Fruit fly (Drosophila melanogaster) whole organism, embryonic: Measurements from ENCODE around the gene CG15764.

Experiments
- Awh ChIP-seq: fragments of 200-800 bp; sonication (Bioruptor generic); IDR thresholded peaks from 2 replicates; pipeline ENCODE4, ENCODE4 v1.3.6; 2022; ENCODE audit warnings: missing biosample characterization, missing genetic modification characterization
- Bdp1 ChIP-seq: fragments of 200-800 bp; sonication (Bioruptor generic); optimal IDR thresholded peaks from 3 replicates; lab custom pipeline; 2016; ENCODE audit warnings: missing biosample characterization, missing genetic modification characterization
- CG11504 ChIP-seq: fragments of 200-800 bp; sonication (Bioruptor generic); optimal IDR thresholded peaks from 3 replicates; lab custom pipeline; 2019; ENCODE audit warnings: missing biosample characterization, mild to moderate bottlenecking, missing genetic modification characterization, moderate library complexity
- CG12391 ChIP-seq: fragments of 200-800 bp; sonication (Bioruptor generic); optimal IDR thresholded peaks from 3 replicates; lab custom pipeline; 2018; ENCODE audit warnings: missing biosample characterization, mild to moderate bottlenecking, missing genetic modification characterization, moderate library complexity
- CG13624 ChIP-seq: fragments of 200-800 bp; sonication (Bioruptor generic); optimal IDR thresholded peaks from 2 replicates; lab custom pipeline; 2016; ENCODE audit warnings: missing biosample characterization, missing genetic modification characterization
- CG14014 ChIP-seq: fragments of 200-800 bp; sonication (Bioruptor generic); IDR thresholded peaks from 2 replicates; pipeline ENCODE4 v1.3.6; 2022; ENCODE audit warnings: missing biosample characterization, missing genetic modification characterization
- CG3847 ChIP-seq: fragments of 200-800 bp; sonication (Bioruptor generic); IDR thresholded peaks from 2 replicates; pipeline ENCODE4 v1.3.6; 2022; ENCODE audit warnings: missing biosample characterization, missing genetic modification characterization
- CG43689 ChIP-seq: fragments of 200-800 bp; sonication (Bioruptor generic); IDR thresholded peaks from 2 replicates; pipeline ENCODE4 v1.3.6; 2022; ENCODE audit warnings: missing biosample characterization, missing genetic modification characterization
- CG4404 ChIP-seq: fragments of 200-800 bp; sonication (Bioruptor generic); IDR thresholded peaks from 2 replicates; pipeline ENCODE4 v1.3.6; 2022; ENCODE audit warnings: missing biosample characterization, missing genetic modification characterization
- CG4707 ChIP-seq: fragments of 200-800 bp; sonication (Bioruptor generic); optimal IDR thresholded peaks from 2 replicates; lab custom pipeline; 2018; ENCODE audit warnings: missing biosample characterization, mild to moderate bottlenecking, missing genetic modification characterization, moderate library complexity
- CG6175 ChIP-seq: fragments of 200-800 bp; sonication (Bioruptor generic); IDR thresholded peaks from 3 replicates; pipeline ENCODE4 v1.3.6; 2022; ENCODE audit warnings: missing biosample characterization, missing genetic modification characterization
- CG6791 ChIP-seq: fragments of 200-800 bp; sonication (Bioruptor generic); IDR thresholded peaks from 3 replicates; pipeline ENCODE4 v1.3.6; 2022; ENCODE audit warnings: missing biosample characterization, missing genetic modification characterization; ENCODE audit not compliant: partially characterized antibody
- CG8359 ChIP-seq: fragments of 200-800 bp; sonication (Bioruptor generic); optimal IDR thresholded peaks from 2 replicates; lab custom pipeline; 2017; ENCODE audit warnings: missing biosample characterization, mild to moderate bottlenecking, missing genetic modification characterization, borderline replicate concordance
- CG9797 ChIP-seq: fragments of 200-800 bp; sonication (Bioruptor generic); optimal IDR thresholded peaks from 3 replicates; lab custom pipeline; 2018; ENCODE audit warnings: missing biosample characterization, mild to moderate bottlenecking, missing genetic modification characterization
- CHES-1-like ChIP-seq: fragments of 200-800 bp; sonication (Bioruptor generic); optimal IDR thresholded peaks from 2 replicates; lab custom pipeline; 2016; ENCODE audit warnings: missing biosample characterization, missing genetic modification characterization
- CTCF ChIP-seq: fragments of 200-800 bp; sonication (Bioruptor generic); optimal IDR thresholded peaks from 2 replicates; lab custom pipeline; 2017; ENCODE audit warnings: missing biosample characterization, mild to moderate bottlenecking, missing genetic modification characterization, moderate library complexity
- D ChIP-seq, 2 experiments: fragments of 200-800 bp in 1 of 2; fragments of >200 bp in 1 of 2; sonication (Bioruptor generic) in 1 of 2; optimal IDR thresholded peaks; 2 replicates in 1 of 2; 3 replicates in 1 of 2; lab custom pipeline; 2017; ENCODE audit warnings: mild to moderate bottlenecking in 1 of 2, missing biosample characterization in 1 of 2, missing genetic modification characterization in 1 of 2, missing genetic modification reagents in 1 of 2
- Fer1 ChIP-seq: fragments of 200-800 bp; sonication (Bioruptor generic); optimal IDR thresholded peaks from 2 replicates; lab custom pipeline; 2017; ENCODE audit warnings: missing biosample characterization, mild to moderate bottlenecking, missing genetic modification characterization
- HHEX ChIP-seq: fragments of 200-800 bp; sonication (Bioruptor generic); optimal IDR thresholded peaks from 3 replicates; lab custom pipeline; 2017; ENCODE audit warnings: missing biosample characterization, mild to moderate bottlenecking, missing genetic modification characterization, missing genetic modification reagents
- HLH4C ChIP-seq: fragments of 200-800 bp; sonication (Bioruptor generic); IDR thresholded peaks from 3 replicates; pipeline ENCODE4 v1.3.6; 2022; ENCODE audit warnings: missing biosample characterization, missing genetic modification characterization; ENCODE audit not compliant: partially characterized antibody
- Hr3 ChIP-seq: fragments of 200-800 bp; sonication (Bioruptor generic); optimal IDR thresholded peaks from 3 replicates; lab custom pipeline; 2016; ENCODE audit warnings: missing biosample characterization, missing genetic modification characterization
- MBD-R2 ChIP-seq: fragments of 200-800 bp; sonication (Bioruptor generic); IDR thresholded peaks from 2 replicates; pipeline ENCODE4 v1.3.6; 2022; ENCODE audit warnings: missing biosample characterization, missing genetic modification characterization
- MTF-1 ChIP-seq: fragments of 200-800 bp; sonication (Bioruptor generic); optimal IDR thresholded peaks from 2 replicates; lab custom pipeline; 2018; ENCODE audit warnings: missing biosample characterization, mild to moderate bottlenecking, missing genetic modification characterization, borderline replicate concordance
- Meics ChIP-seq: fragments of 200-800 bp; sonication (Bioruptor generic); optimal IDR thresholded peaks from 2 replicates; lab custom pipeline; 2017; ENCODE audit warnings: missing biosample characterization, mild to moderate bottlenecking, missing genetic modification characterization
- NfI ChIP-seq: fragments of 200-800 bp; sonication (Bioruptor generic); optimal IDR thresholded peaks from 3 replicates; lab custom pipeline; 2018; ENCODE audit warnings: missing biosample characterization, mild to moderate bottlenecking, missing genetic modification characterization, moderate library complexity
- Pdp1 ChIP-seq, 2 experiments: fragments of 200-800 bp; sonication (Bioruptor generic); optimal IDR thresholded peaks; 3 replicates each; lab custom pipeline; 2016; ENCODE audit warnings: missing biosample characterization in 2 of 2, missing genetic modification characterization in 2 of 2, mild to moderate bottlenecking in 1 of 2, moderate library complexity in 1 of 2
- Sry-β ChIP-seq: fragments of 200-800 bp; sonication (Bioruptor generic); optimal IDR thresholded peaks from 2 replicates; lab custom pipeline; 2018; ENCODE audit warnings: missing biosample characterization, mild to moderate bottlenecking, missing genetic modification characterization, moderate library complexity
- Tbp ChIP-seq: fragments of >200 bp; optimal IDR thresholded peaks from 2 replicates; lab custom pipeline; 2018; ENCODE audit warnings: missing biosample characterization, missing genetic modification characterization
- bbx ChIP-seq: fragments of 200-800 bp; sonication (Bioruptor generic); IDR thresholded peaks from 2 replicates; pipeline ENCODE4 v1.3.6; 2022; ENCODE audit warnings: missing biosample characterization, missing genetic modification characterization; ENCODE audit not compliant: partially characterized antibody
- bcd ChIP-seq: fragments of 200-800 bp; sonication (Bioruptor generic); optimal IDR thresholded peaks from 2 replicates; lab custom pipeline; 2017; ENCODE audit warnings: missing biosample characterization, mild to moderate bottlenecking, missing genetic modification characterization
- btn ChIP-seq: fragments of 200-800 bp; sonication (Bioruptor generic); optimal IDR thresholded peaks from 2 replicates; lab custom pipeline; 2016; ENCODE audit warnings: missing biosample characterization, missing genetic modification characterization
- chif ChIP-seq, 2 experiments: fragments of 200-800 bp; sonication (Bioruptor generic); optimal IDR thresholded peaks; 3 replicates each; lab custom pipeline; 2016; ENCODE audit warnings: missing biosample characterization in 2 of 2, missing genetic modification characterization in 2 of 2
- chm ChIP-seq: fragments of 200-800 bp; sonication (Bioruptor generic); IDR thresholded peaks from 2 replicates; pipeline ENCODE4 v1.3.6; 2022; ENCODE audit warnings: missing biosample characterization, missing genetic modification characterization
- dmrt99B ChIP-seq: fragments of 200-800 bp; sonication (Bioruptor generic); optimal IDR thresholded peaks from 2 replicates; lab custom pipeline; 2018; ENCODE audit warnings: missing biosample characterization, mild to moderate bottlenecking, missing genetic modification characterization, moderate library complexity
- ewg ChIP-seq: fragments of 200-800 bp; sonication (Bioruptor generic); optimal IDR thresholded peaks from 3 replicates; lab custom pipeline; 2017; ENCODE audit warnings: mild to moderate bottlenecking, missing biosample characterization, missing genetic modification reagents, missing genetic modification characterization
- fu2 ChIP-seq: fragments of 200-800 bp; sonication (Bioruptor generic); optimal IDR thresholded peaks from 2 replicates; lab custom pipeline; 2016; ENCODE audit warnings: missing biosample characterization, missing genetic modification characterization
- gro ChIP-seq: fragments of 200-800 bp; sonication (Bioruptor generic); optimal IDR thresholded peaks from 2 replicates; lab custom pipeline; 2016; ENCODE audit warnings: missing biosample characterization, missing genetic modification characterization
- jumu ChIP-seq: fragments of 200-800 bp; sonication (Bioruptor generic); optimal IDR thresholded peaks from 3 replicates; lab custom pipeline; 2016; ENCODE audit warnings: missing biosample characterization, missing genetic modification characterization
- lab ChIP-seq: fragments of 200-800 bp; sonication (Bioruptor generic); optimal IDR thresholded peaks from 3 replicates; lab custom pipeline; 2017; ENCODE audit warnings: missing biosample characterization, missing genetic modification characterization, mild to moderate bottlenecking, moderate library complexity, missing genetic modification reagents
- lmd ChIP-seq: fragments of 200-800 bp; sonication (Bioruptor generic); IDR thresholded peaks from 2 replicates; pipeline ENCODE4 v1.3.6; 2022; ENCODE audit warnings: missing biosample characterization, missing genetic modification characterization
- nom ChIP-seq: fragments of 200-800 bp; sonication (Bioruptor generic); optimal IDR thresholded peaks from 2 replicates; lab custom pipeline; 2017; ENCODE audit warnings: missing biosample characterization, missing genetic modification characterization, mild to moderate bottlenecking, moderate library complexity, missing genetic modification reagents
- onecut ChIP-seq: fragments of 200-800 bp; sonication (Bioruptor generic); IDR thresholded peaks from 2 replicates; pipeline ENCODE4 v1.3.6; 2022; ENCODE audit warnings: missing biosample characterization, missing genetic modification characterization
- pfk ChIP-seq: fragments of 200-800 bp; sonication (Bioruptor generic); optimal IDR thresholded peaks from 2 replicates; lab custom pipeline; 2018; ENCODE audit warnings: missing biosample characterization, mild to moderate bottlenecking, missing genetic modification characterization, moderate library complexity
- prd ChIP-seq, 3 experiments: fragments of >200 bp in 2 of 3; fragments of 200-800 bp in 1 of 3; sonication (Bioruptor generic) in 1 of 3; optimal IDR thresholded peaks in 2 of 3; IDR thresholded peaks in 1 of 3; 2 replicates in 2 of 3; 3 replicates in 1 of 3; pipeline versions ENCODE4 v1.3.6 to Lab custom; 2017 to 2022; ENCODE audit warnings: missing biosample characterization in 1 of 3, missing genetic modification characterization in 1 of 3
- sim ChIP-seq: fragments of 200-800 bp; sonication (Bioruptor generic); IDR thresholded peaks from 2 replicates; pipeline ENCODE4 v1.3.6; 2022; ENCODE audit warnings: missing biosample characterization, missing genetic modification characterization
- sima ChIP-seq: fragments of 200-800 bp; sonication (Bioruptor generic); optimal IDR thresholded peaks from 2 replicates; lab custom pipeline; 2016; ENCODE audit warnings: missing biosample characterization, missing genetic modification characterization
- wor ChIP-seq: fragments of 200-800 bp; sonication (Bioruptor generic); IDR thresholded peaks from 2 replicates; pipeline ENCODE4 v1.3.6; 2022; ENCODE audit warnings: missing biosample characterization, missing genetic modification characterization
- zf30C ChIP-seq: fragments of 200-800 bp; sonication (Bioruptor generic); optimal IDR thresholded peaks from 3 replicates; lab custom pipeline; 2018; ENCODE audit warnings: missing biosample characterization, mild to moderate bottlenecking, missing genetic modification characterization

CG15764 gene

DNA sequence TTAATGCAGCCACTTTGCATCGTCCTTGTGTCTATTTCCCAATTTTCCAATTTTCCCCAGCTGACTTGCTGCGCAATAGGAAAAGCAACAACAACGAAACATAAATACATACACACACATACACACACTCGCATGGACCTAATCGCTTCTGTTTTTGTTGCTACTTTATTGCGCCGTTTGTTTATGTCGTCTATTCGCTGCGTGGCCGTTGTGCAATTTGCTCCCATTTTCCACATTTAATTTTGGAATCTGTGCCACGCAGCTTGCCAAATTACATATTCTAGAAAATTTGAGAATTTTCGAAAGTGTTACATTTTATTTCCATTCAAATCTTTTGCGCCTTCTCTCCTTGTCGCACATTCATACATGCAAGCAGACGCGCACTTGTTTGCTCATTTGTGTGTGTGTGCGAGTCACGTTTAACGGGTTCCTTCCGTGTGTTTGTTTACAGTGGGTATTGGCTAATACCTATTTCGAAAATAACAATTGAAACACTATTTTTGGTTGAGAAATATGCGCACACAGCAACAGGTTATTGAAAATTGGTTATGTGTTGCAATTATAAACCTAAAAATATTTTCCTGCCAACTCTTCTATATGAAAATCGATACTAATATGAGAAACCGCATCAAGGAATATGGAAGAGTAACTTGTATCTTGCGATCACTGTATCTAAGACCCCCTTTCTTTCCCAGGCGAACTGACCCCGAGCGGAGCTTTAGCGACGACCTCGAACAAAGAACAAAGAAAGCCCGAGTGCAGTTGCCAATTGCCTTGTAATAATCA lies 11.4 kb downstream of the CG15764 start (continued):
- TF ChIP-seq Pdp1 (GFP tag; optimal IDR thresholded peaks at IDR 0.05; lab: Kevin White, UChicago), result peak in 1 of 2 experiments; percentile 89
- TF ChIP-seq HHEX (GFP tag; lab: Kevin White, UChicago), result no peak
- TF ChIP-seq bcd, result no peak
- no peak for TF ChIP-seq sima
- no peak for TF ChIP-seq D (optimal IDR thresholded peaks at IDR 0.05; lab: Kevin White, UChicago)
- peak; percentile 32 for TF ChIP-seq D (GFP tag; optimal IDR thresholded peaks at IDR 0.05; lab: Kevin White, UChicago)
- peak; percentile 60 for TF ChIP-seq Fer1 (GFP tag; lab: Kevin White, UChicago)
- TF ChIP-seq CG14014 (GFP tag; lab: Robert Waterston, UW), result peak; percentile 70
- TF ChIP-seq Awh (GFP tag; lab: Robert Waterston, UW), result no peak
- no peak for TF ChIP-seq CG43689 (GFP tag; lab: Robert Waterston, UW)
- TF ChIP-seq CHES-1-like (GFP tag; lab: Kevin White, UChicago), result peak; percentile 46
- no peak for TF ChIP-seq pfk
- TF ChIP-seq CG3847 (GFP tag; lab: Robert Waterston, UW), result no peak
- TF ChIP-seq fu2 (GFP tag; lab: Kevin White, UChicago), result peak; percentile 29
- TF ChIP-seq CG4404, result no peak
- TF ChIP-seq Bdp1 (GFP tag; lab: Kevin White, UChicago), result no peak
- TF ChIP-seq HLH4C (GFP tag; lab: Robert Waterston, UW), result no peak
- TF ChIP-seq CTCF (GFP tag; lab: Kevin White, UChicago), result peak; percentile 5
- TF ChIP-seq CG6175 (GFP tag; lab: Robert Waterston, UW), result no peak
- TF ChIP-seq CG8359 (GFP tag; lab: Kevin White, UChicago), result no peak
- no peak for TF ChIP-seq MBD-R2 (GFP tag; lab: Robert Waterston, UW)
- no peak for TF ChIP-seq CG6791 (GFP tag; lab: Robert Waterston, UW)
- TF ChIP-seq CG9797, result no peak
- TF ChIP-seq jumu (GFP tag; lab: Kevin White, UChicago), result no peak
- TF ChIP-seq onecut (GFP tag; lab: Robert Waterston, UW), result peak; percentile 29; the same call in 1 of the 2 replicates
- TF ChIP-seq wor (GFP tag; lab: Robert Waterston, UW), result no peak
- TF ChIP-seq chm, result no peak
- peak; percentile 57 for TF ChIP-seq NfI (GFP tag; lab: Kevin White, UChicago)
- no peak for TF ChIP-seq CG4707
- no peak for TF ChIP-seq btn
- TF ChIP-seq nom, result peak; percentile 68
- peak; percentile 64 for TF ChIP-seq dmrt99B (tag; lab: Kevin White, UChicago)
- no peak for TF ChIP-seq sim (GFP tag; lab: Robert Waterston, UW)
- TF ChIP-seq lmd, result peak; percentile 53; the same call in 1 of the 2 replicates
- TF ChIP-seq CG13624, result peak; percentile 88
- TF ChIP-seq gro, result peak; percentile 7
- TF ChIP-seq zf30C (GFP tag; lab: Kevin White, UChicago), result no peak
- peak; percentile 46 for TF ChIP-seq CG12391 (tag; lab: Kevin White, UChicago)
- TF ChIP-seq lab, result peak; percentile 69
- TF ChIP-seq ewg (GFP tag; lab: Kevin White, UChicago), result no peak
- peak; percentile 36 for TF ChIP-seq Hr3 (GFP tag; lab: Kevin White, UChicago)
- TF ChIP-seq prd (optimal IDR thresholded peaks at IDR 0.05; lab: Kevin White, UChicago), result no peak
- peak; percentile 55; the same call in 2 of the 3 replicates for TF ChIP-seq prd (GFP tag; IDR thresholded peaks at IDR 0.05; lab: Robert Waterston, UW)
- no peak for TF ChIP-seq Tbp (GFP tag; lab: Kevin White, UChicago)
- peak; percentile 45 for TF ChIP-seq MTF-1 (GFP tag; lab: Kevin White, UChicago)
- TF ChIP-seq CG11504 (tag; lab: Kevin White, UChicago), result peak; percentile 52
- peak; percentile 65 for TF ChIP-seq Meics
- no peak for TF ChIP-seq bbx (GFP tag; lab: Robert Waterston, UW)
- TF ChIP-seq chif (GFP tag; optimal IDR thresholded peaks at IDR 0.05; lab: Kevin White, UChicago), result peak in 1 of 2 experiments; percentile 35
- TF ChIP-seq Sry-β (GFP tag; lab: Kevin White, UChicago), result no peak
